In the genomic region with DNA sequence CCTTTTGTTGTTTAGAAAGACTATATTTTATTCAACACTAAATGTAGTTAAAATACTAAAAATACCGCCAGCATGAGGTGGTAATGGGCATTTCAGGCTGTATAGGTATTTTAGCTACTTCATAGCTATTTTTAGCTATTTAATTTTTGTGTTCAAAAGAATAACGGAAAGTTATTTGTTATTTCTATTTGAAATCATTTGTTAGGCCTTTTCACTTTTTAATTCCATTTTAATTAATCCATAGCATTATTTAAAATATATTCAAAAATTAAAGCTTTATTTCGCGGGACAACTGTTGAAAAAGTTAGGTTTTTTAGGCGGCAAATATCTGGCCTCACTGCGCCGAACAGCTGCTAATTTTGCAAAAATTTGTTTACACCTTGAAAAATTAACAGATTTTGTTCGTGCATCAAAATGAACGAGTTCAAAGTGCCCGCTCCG, we compare ENCODE assay signal across 1 fruit fly cellular context.
A peak's percentile ranks its signal among the peaks of the same experiment; 100 is the strongest.
TF ChIP-seq lines count a peak whose summit lies in the region.

A gene (minus strand): TSS at position 40 of the 441 bp plus-strand sequence.
A gene (plus strand): TSS at position 319 of the 441 bp plus-strand sequence.

TF ChIP-seq in whole organism, embryonic, 481 proteins besides CTCF, POLR2A, EP300 and RAD21 (continued from another document and continues in another):
- TF ChIP-seq CG18764 (GFP tag; optimal IDR thresholded peaks at IDR 0.05; lab: Kevin White, UChicago) (no peak), CG14860 (GFP tag; IDR thresholded peaks at IDR 0.05; lab: Robert Waterston, UW; ENCODE audit: partially characterized antibody) (no peak), CG3847 (GFP tag; IDR thresholded peaks at IDR 0.05; lab: Robert Waterston, UW) (peak; percentile 38; the same call in 1 of the 2 replicates), Hsf (GFP tag; optimal IDR thresholded peaks at IDR 0.05; lab: Kevin White, UChicago) (no peak), Dref (GFP tag; IDR thresholded peaks at IDR 0.05; lab: Robert Waterston, UW) (no peak), kni (GFP tag; optimal IDR thresholded peaks at IDR 0.05; lab: Kevin White, UChicago) (no peak), dmrt11E (tag; optimal IDR thresholded peaks at IDR 0.05; lab: Kevin White, UChicago) (no peak), sens (GFP tag; lab: Kevin White, UChicago) (peak; percentile 78), hkb (optimal IDR thresholded peaks at IDR 0.05; lab: Kevin White, UChicago) (no peak), hkb (GFP tag; IDR thresholded peaks at IDR 0.05; lab: Robert Waterston, UW) (no peak), CkIIα-i1 (GFP tag; IDR thresholded peaks at IDR 0.05; lab: Robert Waterston, UW) (no peak), caup (GFP tag; optimal IDR thresholded peaks at IDR 0.05; lab: Kevin White, UChicago; ENCODE audit: severe bottlenecking) (no peak), Myb (GFP tag; optimal IDR thresholded peaks at IDR 0.05; lab: Kevin White, UChicago) (no peak), toy (GFP tag; IDR thresholded peaks at IDR 0.05; lab: Robert Waterston, UW) (no peak), CG18476 (GFP tag; optimal IDR thresholded peaks at IDR 0.05; lab: Kevin White, UChicago) (no peak), klu (GFP tag; IDR thresholded peaks at IDR 0.05; lab: Robert Waterston, UW) (no peak), Ets97D (GFP tag; optimal IDR thresholded peaks at IDR 0.05; lab: Kevin White, UChicago) (no peak), CG2120 (GFP tag; optimal IDR thresholded peaks at IDR 0.05; lab: Kevin White, UChicago) (peak; percentile 33), sna (GFP tag; IDR thresholded peaks at IDR 0.05; lab: Robert Waterston, UW; ENCODE audit: partially characterized antibody) (no peak), ranshi (GFP tag; IDR thresholded peaks at IDR 0.05; lab: Robert Waterston, UW) (no peak), CG3065 (GFP tag; optimal IDR thresholded peaks at IDR 0.05; lab: Kevin White, UChicago) (no peak), Kr (GFP tag; optimal IDR thresholded peaks at IDR 0.05; lab: Kevin White, UChicago) (no peak), PHDP (tag; optimal IDR thresholded peaks at IDR 0.05; lab: Kevin White, UChicago) (no peak), emc (GFP tag; optimal IDR thresholded peaks at IDR 0.05; lab: Kevin White, UChicago) (no peak), CG17361 (GFP tag; IDR thresholded peaks at IDR 0.05; lab: Robert Waterston, UW) (no peak), crp (GFP tag; optimal IDR thresholded peaks at IDR 0.05; lab: Kevin White, UChicago) (peak; percentile 32 to 89), bcd (GFP tag; optimal IDR thresholded peaks at IDR 0.05; lab: Kevin White, UChicago) (no peak), Max (GFP tag; optimal IDR thresholded peaks at IDR 0.05; lab: Kevin White, UChicago) (peak; percentile 23), pho (GFP tag; optimal IDR thresholded peaks at IDR 0.05; lab: Kevin White, UChicago) (no peak), ems (GFP tag; optimal IDR thresholded peaks at IDR 0.05; lab: Kevin White, UChicago) (no peak), amos (GFP tag; IDR thresholded peaks at IDR 0.05; lab: Robert Waterston, UW; ENCODE audit: partially characterized antibody) (no peak), chinmo (GFP tag; IDR thresholded peaks at IDR 0.05; lab: Robert Waterston, UW; ENCODE audit: partially characterized antibody) (no peak), tx (GFP tag; optimal IDR thresholded peaks at IDR 0.05; lab: Kevin White, UChicago) (no peak), CG13775 (GFP tag; optimal IDR thresholded peaks at IDR 0.05; lab: Kevin White, UChicago) (peak; percentile 15), CG3407 (GFP tag; optimal IDR thresholded peaks at IDR 0.05; lab: Kevin White, UChicago) (no peak), trem (tag; optimal IDR thresholded peaks at IDR 0.05; lab: Kevin White, UChicago) (peak; percentile 70), CG5180 (GFP tag; optimal IDR thresholded peaks at IDR 0.05; lab: Kevin White, UChicago) (no peak), prd (optimal IDR thresholded peaks at IDR 0.05; lab: Kevin White, UChicago) (no peak), prd (GFP tag; IDR thresholded peaks at IDR 0.05; lab: Robert Waterston, UW) (no peak), CG9215 (GFP tag; IDR thresholded peaks at IDR 0.05; lab: Robert Waterston, UW) (no peak), NfI (GFP tag; optimal IDR thresholded peaks at IDR 0.05; lab: Kevin White, UChicago) (no peak), tgo (GFP tag; IDR thresholded peaks at IDR 0.05; lab: Robert Waterston, UW) (no peak), fu2 (GFP tag; optimal IDR thresholded peaks at IDR 0.05; lab: Kevin White, UChicago) (no peak), wek (GFP tag; optimal IDR thresholded peaks at IDR 0.05; lab: Kevin White, UChicago) (no peak), gfzf (GFP tag; optimal IDR thresholded peaks at IDR 0.05; lab: Kevin White, UChicago) (peak; percentile 72), ash1 (GFP tag; optimal IDR thresholded peaks at IDR 0.05; lab: Kevin White, UChicago) (no peak), Doc2 (GFP tag; IDR thresholded peaks at IDR 0.05; lab: Robert Waterston, UW) (no peak), Med (GFP tag; lab: Kevin White, UChicago) (peak; percentile 3), CG4730 (GFP tag; IDR thresholded peaks at IDR 0.05; lab: Robert Waterston, UW) (no peak), ham (GFP tag; IDR thresholded peaks at IDR 0.05; lab: Robert Waterston, UW) (no peak), CG33557 (GFP tag; optimal IDR thresholded peaks at IDR 0.05; lab: Kevin White, UChicago) (no peak), CG7839 (tag; optimal IDR thresholded peaks at IDR 0.05; lab: Kevin White, UChicago) (no peak), CG8478 (optimal IDR thresholded peaks at IDR 0.05; lab: Kevin White, UChicago) (no peak), h (optimal IDR thresholded peaks at IDR 0.05; lab: Kevin White, UChicago) (no peak), CG2116 (GFP tag; optimal IDR thresholded peaks at IDR 0.05; lab: Kevin White, UChicago) (peak; percentile 54), B-H2 (GFP tag; optimal IDR thresholded peaks at IDR 0.05; lab: Kevin White, UChicago) (no peak), Meics (GFP tag; optimal IDR thresholded peaks at IDR 0.05; lab: Kevin White, UChicago) (no peak), eyg (GFP tag; optimal IDR thresholded peaks at IDR 0.05; lab: Kevin White, UChicago) (no peak), hth (optimal IDR thresholded peaks at IDR 0.05; lab: Kevin White, UChicago) (no peak), CG10654 (GFP tag; optimal IDR thresholded peaks at IDR 0.05; lab: Kevin White, UChicago) (no peak), E2f2 (GFP tag; IDR thresholded peaks at IDR 0.05; lab: Robert Waterston, UW) (peak; percentile 47), pum (GFP tag; optimal IDR thresholded peaks at IDR 0.05; lab: Kevin White, UChicago) (no peak), fru (optimal IDR thresholded peaks at IDR 0.05; lab: Kevin White, UChicago) (no peak), CG31365 (tag; optimal IDR thresholded peaks at IDR 0.05; lab: Kevin White, UChicago) (no peak), slbo (GFP tag; IDR thresholded peaks at IDR 0.05; lab: Robert Waterston, UW) (peak; percentile 42; the same call in 1 of the 2 replicates), ftz-f1 (GFP tag; optimal IDR thresholded peaks at IDR 0.05; lab: Kevin White, UChicago) (peak; percentile 26), CG6254 (GFP tag; optimal IDR thresholded peaks at IDR 0.05; lab: Kevin White, UChicago) (no peak), slp2 (GFP tag; optimal IDR thresholded peaks at IDR 0.05; lab: Kevin White, UChicago) (no peak), ap (GFP tag; IDR thresholded peaks at IDR 0.05; lab: Robert Waterston, UW) (no peak), Usf (GFP tag; optimal IDR thresholded peaks at IDR 0.05; lab: Kevin White, UChicago) (no peak), Nf-YA (GFP tag; IDR thresholded peaks at IDR 0.05; lab: Robert Waterston, UW) (no peak), NC2β (GFP tag; optimal IDR thresholded peaks at IDR 0.05; lab: Kevin White, UChicago) (no peak), CG15479 (GFP tag; optimal IDR thresholded peaks at IDR 0.05; lab: Kevin White, UChicago) (no peak), crc (GFP tag; optimal IDR thresholded peaks at IDR 0.05; lab: Kevin White, UChicago) (no peak), onecut (GFP tag; IDR thresholded peaks at IDR 0.05; lab: Robert Waterston, UW) (no peak), row (GFP tag; IDR thresholded peaks at IDR 0.05; lab: Robert Waterston, UW) (peak; percentile 72), otp (GFP tag; IDR thresholded peaks at IDR 0.05; lab: Robert Waterston, UW) (no peak), pb (GFP tag; optimal IDR thresholded peaks at IDR 0.05; lab: Kevin White, UChicago) (no peak), CG14014 (GFP tag; IDR thresholded peaks at IDR 0.05; lab: Robert Waterston, UW) (no peak), CG34422 (GFP tag; IDR thresholded peaks at IDR 0.05; lab: Robert Waterston, UW) (no peak), tna (GFP tag; IDR thresholded peaks at IDR 0.05; lab: Robert Waterston, UW; ENCODE audit: partially characterized antibody) (no peak), BtbVII (GFP tag; optimal IDR thresholded peaks at IDR 0.05; lab: Kevin White, UChicago) (no peak), Spps (tag; optimal IDR thresholded peaks at IDR 0.05; lab: Kevin White, UChicago) (no peak), CG7271 (tag; optimal IDR thresholded peaks at IDR 0.05; lab: Kevin White, UChicago) (no peak), odd (GFP tag; optimal IDR thresholded peaks at IDR 0.05; lab: Kevin White, UChicago) (no peak), CG7963 (GFP tag; IDR thresholded peaks at IDR 0.05; lab: Robert Waterston, UW; ENCODE audit: partially characterized antibody) (no peak), CG17568 (GFP tag; optimal IDR thresholded peaks at IDR 0.05; lab: Kevin White, UChicago) (no peak), CG1792 (GFP tag; optimal IDR thresholded peaks at IDR 0.05; lab: Kevin White, UChicago) (no peak), Rx (GFP tag; IDR thresholded peaks at IDR 0.05; lab: Robert Waterston, UW) (no peak), tll (GFP tag; optimal IDR thresholded peaks at IDR 0.05; lab: Kevin White, UChicago) (no peak), Xbp1 (GFP tag; optimal IDR thresholded peaks at IDR 0.05; lab: Kevin White, UChicago) (peak; percentile 27), nerfin-1 (tag; optimal IDR thresholded peaks at IDR 0.05; lab: Kevin White, UChicago) (peak; percentile 99), CG10274 (GFP tag; optimal IDR thresholded peaks at IDR 0.05; lab: Kevin White, UChicago) (no peak), CG11398 (GFP tag; optimal IDR thresholded peaks at IDR 0.05; lab: Kevin White, UChicago) (no peak), CG16813 (GFP tag; IDR thresholded peaks at IDR 0.05; lab: Robert Waterston, UW; ENCODE audit: partially characterized antibody) (no peak), eve (GFP tag; optimal IDR thresholded peaks at IDR 0.05; lab: Kevin White, UChicago) (no peak), pan (optimal IDR thresholded peaks at IDR 0.05; lab: Kevin White, UChicago) (no peak), pan (GFP tag; optimal IDR thresholded peaks at IDR 0.05 in 1 of 2, IDR thresholded peaks at IDR 0.05 in 1 of 2) (no peak), fd64A (GFP tag; optimal IDR thresholded peaks at IDR 0.05; lab: Kevin White, UChicago) (no peak), vfl (GFP tag; optimal IDR thresholded peaks at IDR 0.05; lab: Kevin White, UChicago) (no peak), CG17359 (tag; optimal IDR thresholded peaks at IDR 0.05; lab: Kevin White, UChicago) (no peak), zen2 (GFP tag; IDR thresholded peaks at IDR 0.05; lab: Robert Waterston, UW; ENCODE audit: partially characterized antibody) (no peak), CG14965 (GFP tag; optimal IDR thresholded peaks at IDR 0.05; lab: Kevin White, UChicago; ENCODE audit: borderline replicate concordance) (no peak), CG8290 (GFP tag; optimal IDR thresholded peaks at IDR 0.05; lab: Kevin White, UChicago) (no peak), CG8290 (tag; optimal IDR thresholded peaks at IDR 0.05; lab: Kevin White, UChicago) (no peak), Drgx (GFP tag; IDR thresholded peaks at IDR 0.05; lab: Robert Waterston, UW) (no peak), Six4 (GFP tag; optimal IDR thresholded peaks at IDR 0.05; lab: Kevin White, UChicago) (no peak), CG30020 (tag; optimal IDR thresholded peaks at IDR 0.05; lab: Kevin White, UChicago) (peak; percentile 86), MBD-R2 (GFP tag; IDR thresholded peaks at IDR 0.05; lab: Robert Waterston, UW) (peak; percentile 79), Dip2 (GFP tag; IDR thresholded peaks at IDR 0.05; lab: Robert Waterston, UW) (no peak), CG5953 (GFP tag; IDR thresholded peaks at IDR 0.05; lab: Robert Waterston, UW) (no peak), sima (GFP tag; optimal IDR thresholded peaks at IDR 0.05; lab: Kevin White, UChicago) (no peak), CG12155 (GFP tag; optimal IDR thresholded peaks at IDR 0.05; lab: Kevin White, UChicago) (peak; percentile 0), Tbp (GFP tag; optimal IDR thresholded peaks at IDR 0.05; lab: Kevin White, UChicago) (no peak), CG12391 (tag; optimal IDR thresholded peaks at IDR 0.05; lab: Kevin White, UChicago) (peak; percentile 58), phol (tag; optimal IDR thresholded peaks at IDR 0.05; lab: Kevin White, UChicago) (peak; percentile 52), CG10979 (tag; optimal IDR thresholded peaks at IDR 0.05; lab: Kevin White, UChicago) (peak; percentile 6), schlank (tag; optimal IDR thresholded peaks at IDR 0.05; lab: Kevin White, UChicago) (no peak), Dbx (GFP tag; IDR thresholded peaks at IDR 0.05; lab: Robert Waterston, UW) (no peak), psq (GFP tag; optimal IDR thresholded peaks at IDR 0.05; lab: Kevin White, UChicago) (no peak), jumu (GFP tag; optimal IDR thresholded peaks at IDR 0.05; lab: Kevin White, UChicago) (no peak), CG11085 (GFP tag; IDR thresholded peaks at IDR 0.05; lab: Robert Waterston, UW) (no peak), gcm2 (GFP tag; optimal IDR thresholded peaks at IDR 0.05; lab: Kevin White, UChicago) (no peak), CG30431 (GFP tag; optimal IDR thresholded peaks at IDR 0.05; lab: Kevin White, UChicago) (no peak), HLH3B (GFP tag; IDR thresholded peaks at IDR 0.05; lab: Robert Waterston, UW) (no peak), ERR (GFP tag; optimal IDR thresholded peaks at IDR 0.05; lab: Kevin White, UChicago) (no peak), Sox100B (GFP tag; optimal IDR thresholded peaks at IDR 0.05; lab: Kevin White, UChicago) (no peak), CG11247 (GFP tag; IDR thresholded peaks at IDR 0.05; lab: Robert Waterston, UW) (no peak), Antp (GFP tag; optimal IDR thresholded peaks at IDR 0.05; lab: Kevin White, UChicago) (no peak), nau (GFP tag; optimal IDR thresholded peaks at IDR 0.05; lab: Kevin White, UChicago) (no peak), CG7372 (GFP tag; IDR thresholded peaks at IDR 0.05; lab: Robert Waterston, UW) (no peak), YL-1 (GFP tag; optimal IDR thresholded peaks at IDR 0.05; lab: Kevin White, UChicago) (peak; percentile 50), NK7.1 (GFP tag; optimal IDR thresholded peaks at IDR 0.05; lab: Kevin White, UChicago) (no peak), CHES-1-like (GFP tag; optimal IDR thresholded peaks at IDR 0.05; lab: Kevin White, UChicago) (no peak)
